Fruit fly (Drosophila melanogaster) whole organism, embryonic: ENCODE data around the gene mRpL14.

Experiments used
- CG11560 ChIP-seq: fragments of 200-800 bp; sonication (Bioruptor generic); IDR thresholded peaks from 3 replicates; pipeline ENCODE4 v1.3.6; 2022; ENCODE audit warnings: missing biosample characterization, missing genetic modification characterization
- CG13287 ChIP-seq: fragments of 200-800 bp; sonication (Bioruptor generic); IDR thresholded peaks from 2 replicates; pipeline ENCODE4 v1.3.6; 2022; ENCODE audit warnings: missing biosample characterization, missing genetic modification characterization; ENCODE audit not compliant: partially characterized antibody
- CG13424 ChIP-seq: fragments of 200-800 bp; sonication (Bioruptor generic); optimal IDR thresholded peaks from 2 replicates; lab custom pipeline; 2019; ENCODE audit warnings: missing biosample characterization, mild to moderate bottlenecking, missing genetic modification characterization, moderate library complexity
- CG13894 ChIP-seq: fragments of 200-800 bp; sonication (Bioruptor generic); optimal IDR thresholded peaks from 3 replicates; lab custom pipeline; 2018; ENCODE audit warnings: missing biosample characterization, mild to moderate bottlenecking, missing genetic modification characterization, moderate library complexity
- CG14710 ChIP-seq: fragments of 200-800 bp; sonication (Bioruptor generic); optimal IDR thresholded peaks from 3 replicates; lab custom pipeline; 2019; ENCODE audit warnings: missing biosample characterization, mild to moderate bottlenecking, missing genetic modification characterization, moderate library complexity
- CG16815 ChIP-seq: fragments of 200-800 bp; sonication (Bioruptor generic); optimal IDR thresholded peaks from 3 replicates; lab custom pipeline; 2017; ENCODE audit warnings: missing biosample characterization, mild to moderate bottlenecking, missing genetic modification characterization
- CG17802 ChIP-seq: fragments of 200-800 bp; sonication (Bioruptor generic); optimal IDR thresholded peaks from 2 replicates; lab custom pipeline; 2018; ENCODE audit warnings: missing biosample characterization, mild to moderate bottlenecking, missing genetic modification characterization, moderate library complexity
- CG1832 ChIP-seq: fragments of 200-800 bp; sonication (Bioruptor generic); optimal IDR thresholded peaks from 2 replicates; lab custom pipeline; 2017; ENCODE audit warnings: missing biosample characterization, mild to moderate bottlenecking, missing genetic modification characterization, inconsistent platforms
- CG33557 ChIP-seq: fragments of 200-800 bp; sonication (Bioruptor generic); optimal IDR thresholded peaks from 2 replicates; lab custom pipeline; 2019; ENCODE audit warnings: missing biosample characterization, mild to moderate bottlenecking, missing genetic modification characterization, moderate library complexity
- CG3995 ChIP-seq: fragments of 200-800 bp; sonication (Bioruptor generic); optimal IDR thresholded peaks from 3 replicates; lab custom pipeline; 2016; ENCODE audit warnings: missing biosample characterization, missing genetic modification characterization
- CG4424 ChIP-seq: fragments of 200-800 bp; sonication (Bioruptor generic); optimal IDR thresholded peaks from 3 replicates; lab custom pipeline; 2016; ENCODE audit warnings: missing biosample characterization, missing genetic modification characterization
- CG4820 ChIP-seq: fragments of 200-800 bp; sonication (Bioruptor generic); optimal IDR thresholded peaks from 3 replicates; lab custom pipeline; 2016; ENCODE audit warnings: missing biosample characterization, missing genetic modification characterization
- CG5245 ChIP-seq: fragments of 200-800 bp; sonication (Bioruptor generic); optimal IDR thresholded peaks from 3 replicates; lab custom pipeline; 2016; ENCODE audit warnings: missing biosample characterization, missing genetic modification characterization
- CG6683 ChIP-seq: fragments of 200-800 bp; sonication (Bioruptor generic); optimal IDR thresholded peaks from 2 replicates; lab custom pipeline; 2017; ENCODE audit warnings: missing biosample characterization, mild to moderate bottlenecking, missing genetic modification characterization, missing genetic modification reagents
- CG7963 ChIP-seq: fragments of 200-800 bp; sonication (Bioruptor generic); IDR thresholded peaks from 3 replicates; pipeline ENCODE4 v1.3.6; 2022; ENCODE audit warnings: missing biosample characterization, missing genetic modification characterization; ENCODE audit not compliant: partially characterized antibody
- CG8765 ChIP-seq: fragments of 200-800 bp; sonication (Bioruptor generic); IDR thresholded peaks from 2 replicates; pipeline ENCODE4 v1.3.6; 2022; ENCODE audit warnings: missing biosample characterization, missing genetic modification characterization
- CG8924 ChIP-seq: fragments of 200-800 bp; optimal IDR thresholded peaks from 3 replicates; lab custom pipeline; 2019; ENCODE audit warnings: missing biosample characterization, mild to moderate bottlenecking, missing genetic modification characterization, moderate library complexity
- CG8944 ChIP-seq: fragments of 200-800 bp; sonication (Bioruptor generic); optimal IDR thresholded peaks from 3 replicates; lab custom pipeline; 2016; ENCODE audit warnings: missing biosample characterization, missing genetic modification characterization
- CG9437 ChIP-seq: fragments of 200-800 bp; sonication (Bioruptor generic); optimal IDR thresholded peaks from 2 replicates; lab custom pipeline; 2018; ENCODE audit warnings: missing biosample characterization, mild to moderate bottlenecking, missing genetic modification characterization
- CG9609 ChIP-seq: fragments of 200-800 bp; sonication (Bioruptor generic); optimal IDR thresholded peaks from 3 replicates; lab custom pipeline; 2016; ENCODE audit warnings: missing biosample characterization, missing genetic modification characterization
- Dfd ChIP-seq, 2 experiments: fragments of >200 bp; optimal IDR thresholded peaks; 2 replicates each; lab custom pipeline; 2017; ENCODE audit warnings: missing biosample characterization in 2 of 2, missing genetic modification characterization in 2 of 2
- Gug ChIP-seq: fragments of 200-800 bp; sonication (Bioruptor generic); IDR thresholded peaks from 4 replicates; pipeline ENCODE4 v1.3.6; 2022; ENCODE audit warnings: missing biosample characterization, missing genetic modification characterization
- H15 ChIP-seq: fragments of 200-800 bp; sonication (Bioruptor generic); IDR thresholded peaks from 3 replicates; pipeline ENCODE4 v1.3.6; 2022; ENCODE audit warnings: missing biosample characterization, missing genetic modification characterization
- Optix ChIP-seq: fragments of 200-800 bp; sonication (Bioruptor generic); IDR thresholded peaks from 3 replicates; pipeline ENCODE4 v1.3.6; 2022; ENCODE audit warnings: missing biosample characterization, missing genetic modification characterization
- ab ChIP-seq: fragments of 200-800 bp; sonication (Bioruptor generic); optimal IDR thresholded peaks from 2 replicates; lab custom pipeline; 2016; ENCODE audit warnings: missing biosample characterization, missing genetic modification characterization
- btn ChIP-seq: fragments of 200-800 bp; sonication (Bioruptor generic); optimal IDR thresholded peaks from 2 replicates; lab custom pipeline; 2016; ENCODE audit warnings: missing biosample characterization, missing genetic modification characterization
- corto ChIP-seq: fragments of 200-800 bp; sonication (Bioruptor generic); optimal IDR thresholded peaks from 2 replicates; lab custom pipeline; 2016; ENCODE audit warnings: missing biosample characterization, mild to moderate bottlenecking, missing genetic modification characterization, moderate library complexity
- croc ChIP-seq: fragments of 200-800 bp; sonication (Bioruptor generic); conservative IDR thresholded peaks from 3 replicates; pipeline ENCODE4 v1.3.6; 2022; ENCODE audit warnings: missing biosample characterization, missing genetic modification characterization
- crp ChIP-seq, 2 experiments: fragments of 200-800 bp; sonication (Bioruptor generic); optimal IDR thresholded peaks; 2 replicates in 1 of 2; 3 replicates in 1 of 2; lab custom pipeline; 2017; ENCODE audit warnings: missing biosample characterization in 2 of 2, missing genetic modification characterization in 2 of 2, mild to moderate bottlenecking in 1 of 2, moderate library complexity in 1 of 2
- dati ChIP-seq: fragments of 200-800 bp; sonication (Bioruptor generic); IDR thresholded peaks from 2 replicates; pipeline ENCODE4 v1.3.6; 2022; ENCODE audit warnings: missing biosample characterization, missing genetic modification characterization
- dysf ChIP-seq: fragments of 200-800 bp; sonication (Bioruptor generic); IDR thresholded peaks from 3 replicates; pipeline ENCODE4 v1.3.6; 2022; ENCODE audit warnings: missing biosample characterization, missing genetic modification characterization
- eyg ChIP-seq: fragments of 200-800 bp; sonication (Bioruptor generic); optimal IDR thresholded peaks from 3 replicates; lab custom pipeline; 2016; ENCODE audit warnings: missing biosample characterization, missing genetic modification characterization
- gfzf ChIP-seq: fragments of 200-800 bp; sonication (Bioruptor generic); optimal IDR thresholded peaks from 2 replicates; lab custom pipeline; 2016; ENCODE audit warnings: missing biosample characterization, mild to moderate bottlenecking, missing genetic modification characterization, moderate library complexity
- grau ChIP-seq: fragments of 200-800 bp; optimal IDR thresholded peaks from 3 replicates; lab custom pipeline; 2019; ENCODE audit warnings: missing biosample characterization, mild to moderate bottlenecking, missing genetic modification characterization, moderate library complexity
- gsb-n ChIP-seq: fragments of 200-800 bp; sonication (Bioruptor generic); optimal IDR thresholded peaks from 3 replicates; lab custom pipeline; 2018; ENCODE audit warnings: missing biosample characterization, mild to moderate bottlenecking, missing genetic modification characterization
- ind ChIP-seq: fragments of 200-800 bp; sonication (Bioruptor generic); optimal IDR thresholded peaks from 3 replicates; lab custom pipeline; 2016; ENCODE audit warnings: missing biosample characterization, missing genetic modification characterization
- jing ChIP-seq: fragments of 200-800 bp; sonication (Bioruptor generic); optimal IDR thresholded peaks from 2 replicates; lab custom pipeline; 2018; ENCODE audit warnings: missing biosample characterization, mild to moderate bottlenecking, missing genetic modification characterization
- jumu ChIP-seq: fragments of 200-800 bp; sonication (Bioruptor generic); optimal IDR thresholded peaks from 3 replicates; lab custom pipeline; 2016; ENCODE audit warnings: missing biosample characterization, missing genetic modification characterization
- mam ChIP-seq: fragments of 200-800 bp; sonication (Bioruptor generic); optimal IDR thresholded peaks from 3 replicates; lab custom pipeline; 2016; ENCODE audit warnings: missing biosample characterization, missing genetic modification characterization
- pfk ChIP-seq: fragments of 200-800 bp; sonication (Bioruptor generic); optimal IDR thresholded peaks from 2 replicates; lab custom pipeline; 2018; ENCODE audit warnings: missing biosample characterization, mild to moderate bottlenecking, missing genetic modification characterization, moderate library complexity
- prd ChIP-seq, 3 experiments: fragments of >200 bp in 2 of 3; fragments of 200-800 bp in 1 of 3; sonication (Bioruptor generic) in 1 of 3; optimal IDR thresholded peaks in 2 of 3; IDR thresholded peaks in 1 of 3; 2 replicates in 2 of 3; 3 replicates in 1 of 3; pipeline versions ENCODE4 v1.3.6 to Lab custom; 2017 to 2022; ENCODE audit warnings: missing biosample characterization in 1 of 3, missing genetic modification characterization in 1 of 3
- pum ChIP-seq: fragments of 200-800 bp; sonication (Bioruptor generic); optimal IDR thresholded peaks from 2 replicates; lab custom pipeline; 2016; ENCODE audit warnings: missing biosample characterization, missing genetic modification characterization
- pzg ChIP-seq: fragments of 200-800 bp; sonication (Bioruptor generic); optimal IDR thresholded peaks from 3 replicates; lab custom pipeline; 2018; ENCODE audit warnings: missing biosample characterization, mild to moderate bottlenecking, missing genetic modification characterization, moderate library complexity
- sug ChIP-seq: fragments of 200-800 bp; optimal IDR thresholded peaks from 2 replicates; lab custom pipeline; 2019; ENCODE audit warnings: missing biosample characterization, mild to moderate bottlenecking, missing genetic modification characterization, moderate library complexity
- vnd ChIP-seq: fragments of 200-800 bp; sonication (Bioruptor generic); IDR thresholded peaks from 3 replicates; pipeline ENCODE4 v1.3.6; 2022; ENCODE audit warnings: missing biosample characterization, missing genetic modification characterization; ENCODE audit not compliant: partially characterized antibody
- wek ChIP-seq: fragments of 200-800 bp; sonication (Bioruptor generic); optimal IDR thresholded peaks from 3 replicates; lab custom pipeline; 2018; ENCODE audit warnings: missing biosample characterization, mild to moderate bottlenecking, missing genetic modification characterization, moderate library complexity
- z ChIP-seq: fragments of 200-800 bp; sonication (Bioruptor generic); IDR thresholded peaks from 3 replicates; pipeline ENCODE4 v1.3.6; 2022; ENCODE audit warnings: missing biosample characterization, missing genetic modification characterization
- zen2 ChIP-seq: fragments of 200-800 bp; sonication (Bioruptor generic); IDR thresholded peaks from 3 replicates; pipeline ENCODE4 v1.3.6; 2022; ENCODE audit warnings: missing biosample characterization, missing genetic modification characterization; ENCODE audit not compliant: partially characterized antibody
- zfh1 ChIP-seq: fragments of 200-800 bp; sonication (Bioruptor generic); IDR thresholded peaks from 3 replicates; pipeline ENCODE4 v1.3.6; 2022; ENCODE audit warnings: missing biosample characterization, missing genetic modification characterization
- zfh2 ChIP-seq: fragments of 200-800 bp; sonication (Bioruptor generic); optimal IDR thresholded peaks from 2 replicates; lab custom pipeline; 2016; ENCODE audit warnings: missing biosample characterization, missing genetic modification characterization

Gene mRpL14

dm6 chrX:2329312-2329711, 15.1 kb downstream of the mRpL14 start (continued):
- peak; percentile 75; the same call in 2 of the 3 replicates for TF ChIP-seq Optix (GFP tag; lab: Robert Waterston, UW)
- peak; percentile 84 for TF ChIP-seq CG9609 (GFP tag; lab: Kevin White, UChicago)
- peak; percentile 62 for TF ChIP-seq CG8765 (GFP tag; lab: Robert Waterston, UW)
- no peak for TF ChIP-seq wek (GFP tag; lab: Kevin White, UChicago)
- TF ChIP-seq zen2 (GFP tag; lab: Robert Waterston, UW): no peak
- TF ChIP-seq ind (GFP tag; lab: Kevin White, UChicago): peak; percentile 74
- peak; percentile 68 for TF ChIP-seq pum (GFP tag; lab: Kevin White, UChicago)
- peak; percentile 76 for TF ChIP-seq zfh1 (GFP tag; lab: Robert Waterston, UW)
- no peak for TF ChIP-seq pzg (GFP tag; lab: Kevin White, UChicago)
- TF ChIP-seq CG13424 (tag; lab: Kevin White, UChicago): peak; percentile 55
- TF ChIP-seq ab (GFP tag; lab: Kevin White, UChicago): peak; percentile 21
- TF ChIP-seq Dfd (GFP tag; optimal IDR thresholded peaks at IDR 0.05; lab: Kevin White, UChicago): no peak
- TF ChIP-seq CG13894 (tag; lab: Kevin White, UChicago): no peak
- peak; percentile 79 for TF ChIP-seq jumu (GFP tag; lab: Kevin White, UChicago)
- no peak for TF ChIP-seq CG3995 (GFP tag; lab: Kevin White, UChicago)
- peak; percentile 77 for TF ChIP-seq dysf
- TF ChIP-seq vnd (GFP tag; lab: Robert Waterston, UW): no peak
- TF ChIP-seq crp (GFP tag; optimal IDR thresholded peaks at IDR 0.05; lab: Kevin White, UChicago): peak in 1 of 2 experiments; percentile 18
- peak; percentile 71 for TF ChIP-seq grau (tag; lab: Kevin White, UChicago)
- peak; percentile 51 for TF ChIP-seq CG5245 (GFP tag; lab: Kevin White, UChicago)
- peak; percentile 75 for TF ChIP-seq mam
- TF ChIP-seq gfzf (GFP tag; lab: Kevin White, UChicago): no peak
- TF ChIP-seq prd (optimal IDR thresholded peaks at IDR 0.05; lab: Kevin White, UChicago): no peak
- peak; percentile 85 for TF ChIP-seq prd (GFP tag; IDR thresholded peaks at IDR 0.05; lab: Robert Waterston, UW)
- TF ChIP-seq CG14710 (tag; lab: Kevin White, UChicago): peak; percentile 24
- peak; percentile 51 for TF ChIP-seq zfh2 (GFP tag; lab: Kevin White, UChicago)
- TF ChIP-seq sug (tag; lab: Kevin White, UChicago): no peak
- peak; percentile 21 for TF ChIP-seq btn (GFP tag; lab: Kevin White, UChicago)
- TF ChIP-seq CG8944 (GFP tag; lab: Kevin White, UChicago): peak; percentile 70
- peak; percentile 17 for TF ChIP-seq CG6683 (GFP tag; lab: Kevin White, UChicago)
- TF ChIP-seq CG11560: 0 out of 3 replicates have a peak, but pooled peaks have one; percentile 19
- no peak for TF ChIP-seq CG7963 (GFP tag; lab: Robert Waterston, UW)
- peak; percentile 65 for TF ChIP-seq CG33557 (GFP tag; lab: Kevin White, UChicago)
- peak; percentile 30 for TF ChIP-seq CG17802
- 0 out of 2 replicates have a peak, but pooled peaks have one; percentile 33 for TF ChIP-seq dati (GFP tag; lab: Robert Waterston, UW)
- TF ChIP-seq pfk (GFP tag; lab: Kevin White, UChicago): no peak
- peak; percentile 73 for TF ChIP-seq CG8924 (tag; lab: Kevin White, UChicago)
- peak; percentile 37 for TF ChIP-seq eyg (GFP tag; lab: Kevin White, UChicago)
- TF ChIP-seq Gug: peak; percentile 75
- peak; percentile 60 for TF ChIP-seq gsb-n (tag; lab: Kevin White, UChicago)
- TF ChIP-seq CG13287 (GFP tag; lab: Robert Waterston, UW): no peak
- peak; percentile 64; the same call in 2 of the 3 replicates for TF ChIP-seq croc
- TF ChIP-seq H15 (GFP tag; lab: Robert Waterston, UW): 0 out of 3 replicates have a peak, but pooled peaks have one; percentile 36
- peak; percentile 10 for TF ChIP-seq jing
- peak; percentile 54 for TF ChIP-seq CG4424 (GFP tag; lab: Kevin White, UChicago)
- TF ChIP-seq CG9437 (GFP tag; lab: Kevin White, UChicago): peak; percentile 46
- no peak for TF ChIP-seq corto (GFP tag; lab: Kevin White, UChicago)
- peak; percentile 65 for TF ChIP-seq CG16815 (GFP tag; lab: Kevin White, UChicago)
- peak; percentile 61 for TF ChIP-seq CG4820 (GFP tag; lab: Kevin White, UChicago)
- no peak for TF ChIP-seq z (GFP tag; lab: Robert Waterston, UW)
- no peak for TF ChIP-seq CG1832 (GFP tag; lab: Kevin White, UChicago)
